Worm (Caenorhabditis elegans) whole organism, midembryonic: ENCODE data around the gene Y73C8C.3.

Experiments used
- T22C8.4 ChIP-seq: fragments of 200-800 bp; sonication (Bioruptor generic); IDR thresholded peaks from 2 replicates; pipeline ENCODE4 v1.3.6; 2022; ENCODE audit warnings: missing genetic modification characterization, missing compliant biosample characterization
- cog-1 ChIP-seq: sonication (generic microtip); optimal IDR thresholded peaks from 2 replicates; lab custom pipeline; 2016; ENCODE audit warnings: missing genetic modification characterization, missing compliant biosample characterization
- flt-1 ChIP-seq: fragments of 200-800 bp; sonication (Bioruptor generic); IDR thresholded peaks from 2 replicates; pipeline ENCODE4 v1.3.6; 2022; ENCODE audit warnings: missing genetic modification characterization, missing compliant biosample characterization
- klf-2 ChIP-seq: fragments of 200-800 bp; sonication (Bioruptor generic); conservative IDR thresholded peaks from 2 replicates; pipeline ENCODE4 v1.3.6; 2022; ENCODE audit warnings: missing genetic modification reagents, missing genetic modification characterization, missing compliant biosample characterization
- med-1 ChIP-seq: sonication (generic microtip); optimal IDR thresholded peaks from 2 replicates; lab custom pipeline; 2017; ENCODE audit warnings: missing genetic modification characterization, mild to moderate bottlenecking, missing compliant biosample characterization, antibody characterized with exemption, missing genetic modification reagents; ENCODE audit not compliant: insufficient read depth
- ref-1 ChIP-seq: fragments of 200-800 bp; sonication (Bioruptor generic); conservative IDR thresholded peaks from 2 replicates; pipeline ENCODE4 v1.3.6; 2022; ENCODE audit warnings: missing genetic modification reagents, missing genetic modification characterization, missing compliant biosample characterization
- tab-1 ChIP-seq: fragments of 200-800 bp; sonication (Bioruptor generic); IDR thresholded peaks from 2 replicates; pipeline ENCODE4 v1.3.6; 2022; ENCODE audit warnings: missing genetic modification characterization, missing compliant biosample characterization
- ztf-23 ChIP-seq: fragments of 200-800 bp; sonication (Bioruptor generic); IDR thresholded peaks from 2 replicates; pipeline ENCODE4 v1.3.6; 2022; ENCODE audit warnings: missing genetic modification reagents, missing genetic modification characterization, missing compliant biosample characterization
- ztf-29 ChIP-seq: fragments of 200-800 bp; sonication (Bioruptor generic); IDR thresholded peaks from 2 replicates; pipeline ENCODE4 v1.3.6; 2022; ENCODE audit warnings: missing genetic modification reagents, missing genetic modification characterization, missing compliant biosample characterization

Y73C8C.3 gene

DNA sequence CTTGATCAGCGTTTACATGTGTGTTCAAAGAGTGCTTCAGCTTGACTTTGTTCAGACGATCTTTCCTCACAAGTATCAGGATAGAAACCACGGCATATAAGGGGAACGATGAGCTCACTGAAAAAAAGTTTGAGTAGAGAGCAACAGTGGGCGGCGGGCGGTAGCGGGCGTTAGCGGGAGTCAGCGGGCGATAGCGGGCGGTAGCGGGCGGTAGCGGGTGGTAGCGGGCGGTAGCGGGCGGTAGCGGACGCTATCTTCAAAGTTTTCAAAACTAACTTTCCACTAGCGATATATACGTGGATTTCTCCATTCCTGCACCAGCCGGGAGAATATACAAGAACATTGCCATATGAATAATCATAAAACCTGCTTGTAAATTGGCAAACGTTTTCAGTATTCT, 30.2 kb downstream of the Y73C8C.3 start:
- no peak for TF ChIP-seq ztf-23 (GFP tag; lab: Robert Waterston, UW)
- no peak for TF ChIP-seq klf-2
- no peak for TF ChIP-seq ref-1 (GFP tag; lab: Robert Waterston, UW)
- no peak for TF ChIP-seq T22C8.4 (GFP tag; lab: Robert Waterston, UW)
- 0 out of 2 replicates have a peak, but pooled peaks have one; percentile 37 for TF ChIP-seq tab-1 (GFP tag; lab: Robert Waterston, UW)
- no peak for TF ChIP-seq flt-1 (GFP tag; lab: Robert Waterston, UW)
- no peak for TF ChIP-seq med-1 (GFP tag; lab: Kevin White, UChicago)
- TF ChIP-seq ztf-29 (GFP tag; lab: Robert Waterston, UW), result no peak

DNA sequence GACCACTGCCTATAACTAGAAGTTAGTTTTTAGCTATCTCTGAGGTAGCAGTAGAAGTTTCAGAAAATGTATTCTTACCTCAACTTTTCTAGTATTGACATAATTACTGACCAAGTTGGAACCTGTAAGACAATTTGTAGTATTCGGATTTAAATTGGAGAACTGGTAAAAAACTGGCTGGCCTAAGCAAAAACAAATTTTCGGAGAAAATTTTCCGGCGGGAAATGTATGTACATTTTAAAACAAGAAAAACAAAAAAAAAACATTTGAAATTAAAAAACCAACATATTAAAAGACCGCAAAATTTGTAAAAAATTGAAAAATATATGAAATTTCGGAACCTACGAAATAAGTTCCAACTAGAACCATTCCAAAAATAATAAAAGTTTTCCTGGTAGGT, 31.9 kb downstream of the Y73C8C.3 start, which contains the start of gene srab-11:
TSS of gene srab-11 (minus strand) at position 101 of the 400 bp plus-strand sequence.
- TF ChIP-seq klf-2 (no peak), tab-1 (GFP tag; lab: Robert Waterston, UW) (no peak), ref-1 (GFP tag; lab: Robert Waterston, UW) (no peak), T22C8.4 (GFP tag; lab: Robert Waterston, UW) (no peak), ztf-23 (GFP tag; lab: Robert Waterston, UW) (no peak), cog-1 (tag; lab: Kevin White, UChicago) (no peak), ztf-29 (GFP tag; lab: Robert Waterston, UW) (no peak), med-1 (GFP tag; lab: Kevin White, UChicago) (no peak), flt-1 (GFP tag; lab: Robert Waterston, UW) (no peak)

DNA sequence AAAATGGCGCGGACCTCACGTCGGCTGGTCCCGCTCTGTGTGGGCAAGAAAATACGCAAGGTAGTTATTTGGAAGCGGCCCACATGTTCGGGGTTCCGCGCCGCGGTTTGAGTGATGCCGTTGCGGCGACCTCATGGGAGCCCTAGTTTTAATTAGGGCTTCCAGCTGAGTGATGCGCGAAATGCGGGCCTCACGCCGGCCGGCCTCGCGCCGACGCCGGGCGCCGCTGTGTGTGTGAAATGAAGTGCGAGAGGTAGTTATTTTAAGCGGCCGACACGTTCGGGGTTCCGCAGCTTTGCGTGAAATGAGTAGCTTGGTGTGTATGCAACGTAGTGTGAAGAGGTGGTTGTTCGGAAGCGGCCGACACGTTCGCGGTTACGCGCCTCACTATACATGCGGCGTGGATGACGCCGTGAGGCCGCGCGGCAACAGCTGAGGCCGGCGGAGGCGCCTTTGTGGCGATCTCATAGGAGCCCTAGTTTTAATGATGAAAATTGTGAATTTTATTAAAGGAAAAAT, 34.9 kb downstream of the Y73C8C.3 start:
- no peak for TF ChIP-seq med-1 (GFP tag; lab: Kevin White, UChicago)
- no peak for TF ChIP-seq ref-1 (GFP tag; lab: Robert Waterston, UW)
- no peak for TF ChIP-seq ztf-29 (GFP tag; lab: Robert Waterston, UW)
- TF ChIP-seq tab-1 (GFP tag; lab: Robert Waterston, UW), result no peak
- no peak for TF ChIP-seq cog-1 (tag; lab: Kevin White, UChicago)
- TF ChIP-seq ztf-23 (GFP tag; lab: Robert Waterston, UW), result no peak
- TF ChIP-seq flt-1 (GFP tag; lab: Robert Waterston, UW), result no peak
- no peak for TF ChIP-seq T22C8.4 (GFP tag; lab: Robert Waterston, UW)
- TF ChIP-seq klf-2, result no peak

DNA sequence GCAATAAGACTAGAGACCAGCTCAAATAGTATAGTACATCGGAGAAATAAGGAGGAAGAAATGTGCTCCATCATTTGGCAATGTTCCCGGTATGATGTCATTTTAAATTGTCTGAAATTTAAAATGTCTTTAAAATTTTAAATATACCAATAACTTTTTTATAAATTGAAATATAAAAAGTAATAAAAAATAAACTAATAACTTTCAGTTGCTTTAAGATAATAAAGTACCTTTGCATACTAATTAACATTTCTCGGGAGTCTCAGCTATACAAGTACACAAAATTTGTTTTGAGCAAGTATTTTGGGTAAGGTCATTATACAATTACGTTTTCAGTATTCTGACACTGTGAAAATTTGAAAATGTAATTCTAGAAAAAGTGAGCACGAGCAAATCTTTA, 36.8 kb downstream of the Y73C8C.3 start, which contains the start of gene srab-6:
TSS of gene srab-6 (minus strand) at position 101 of the 400 bp plus-strand sequence.
- TF ChIP-seq ref-1 (GFP tag; lab: Robert Waterston, UW), result no peak
- TF ChIP-seq med-1 (GFP tag; lab: Kevin White, UChicago), result no peak
- TF ChIP-seq klf-2, result no peak
- TF ChIP-seq flt-1 (GFP tag; lab: Robert Waterston, UW), result no peak
- no peak for TF ChIP-seq ztf-23 (GFP tag; lab: Robert Waterston, UW)
- TF ChIP-seq cog-1 (tag; lab: Kevin White, UChicago), result no peak
- TF ChIP-seq tab-1 (GFP tag; lab: Robert Waterston, UW), result no peak
- no peak for TF ChIP-seq T22C8.4 (GFP tag; lab: Robert Waterston, UW)
- TF ChIP-seq ztf-29 (GFP tag; lab: Robert Waterston, UW), result no peak

DNA sequence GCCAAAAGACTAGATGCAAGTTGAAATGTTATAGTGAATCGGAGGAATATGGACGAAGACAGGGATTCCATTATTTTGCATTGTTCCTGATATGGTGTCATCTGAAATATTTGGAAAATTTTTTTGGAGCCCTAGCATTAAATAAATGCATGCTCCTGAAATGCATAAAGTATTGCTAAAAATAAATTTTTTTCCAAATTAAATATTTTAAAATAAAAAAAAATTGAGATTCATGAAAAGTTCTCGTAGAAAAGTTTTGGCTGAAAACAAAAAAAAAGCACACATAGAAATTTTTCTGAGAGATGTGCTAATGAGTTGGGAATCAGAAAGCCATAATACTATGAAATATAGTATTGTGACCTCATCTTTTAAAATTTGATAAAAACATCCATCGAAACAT, 40.0 kb downstream of the Y73C8C.3 start, which contains the start of gene srab-7:
TSS of gene srab-7 (minus strand) at position 101 of the 400 bp plus-strand sequence.
- TF ChIP-seq T22C8.4 (GFP tag; lab: Robert Waterston, UW) (no peak), med-1 (GFP tag; lab: Kevin White, UChicago) (no peak), cog-1 (tag; lab: Kevin White, UChicago) (no peak), tab-1 (GFP tag; lab: Robert Waterston, UW) (no peak), ztf-23 (GFP tag; lab: Robert Waterston, UW) (no peak)

DNA sequence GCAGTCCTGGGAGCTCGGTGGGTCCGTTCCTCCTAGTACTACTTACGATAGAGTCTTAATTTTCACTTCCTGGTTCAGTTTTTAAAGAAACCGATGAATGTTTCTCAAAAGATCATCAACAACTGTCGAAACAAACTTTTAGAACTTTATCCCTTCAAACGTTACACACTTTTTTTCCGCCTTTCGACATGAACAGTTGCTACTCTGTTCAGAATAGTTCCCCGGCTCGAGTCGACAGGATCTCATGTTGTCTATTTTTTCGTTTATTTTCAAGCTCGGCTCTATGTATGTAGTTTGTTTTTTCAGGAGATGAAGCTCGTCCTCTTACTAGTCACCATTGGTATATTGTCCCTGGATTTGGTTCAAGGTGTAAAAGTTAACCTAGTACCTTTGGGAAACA, 41.7 kb downstream of the Y73C8C.3 start, which contains the start of gene exh-1:
TSS of gene exh-1 (plus strand) at position 301 of the 400 bp plus-strand sequence.
- TF ChIP-seq flt-1 (GFP tag; lab: Robert Waterston, UW), result no peak

DNA sequence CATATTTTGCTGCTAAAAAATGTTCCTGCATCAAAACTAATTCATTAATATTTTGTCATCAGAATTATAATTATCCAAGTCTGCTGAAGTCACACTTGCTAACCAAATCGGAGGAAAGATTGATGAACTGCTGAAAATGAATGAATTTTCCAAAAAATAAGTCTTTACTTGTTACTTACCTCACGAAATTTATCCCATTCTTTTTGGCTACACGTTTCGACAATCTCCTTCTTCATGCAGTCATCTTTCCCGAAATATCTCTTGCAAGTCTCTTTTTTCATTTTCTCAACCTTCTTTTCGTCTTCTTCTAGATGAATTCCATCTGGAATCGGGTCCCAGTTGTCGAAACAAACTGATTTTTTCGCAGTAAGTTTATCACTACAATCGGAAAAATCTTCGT, 43.3 kb downstream of the Y73C8C.3 start:
- TF ChIP-seq flt-1 (GFP tag; lab: Robert Waterston, UW) (no peak), T22C8.4 (GFP tag; lab: Robert Waterston, UW) (no peak), cog-1 (tag; lab: Kevin White, UChicago) (no peak), ztf-29 (GFP tag; lab: Robert Waterston, UW) (no peak), klf-2 (no peak), ref-1 (GFP tag; lab: Robert Waterston, UW) (no peak), med-1 (GFP tag; lab: Kevin White, UChicago) (no peak), ztf-23 (GFP tag; lab: Robert Waterston, UW) (no peak), tab-1 (GFP tag; lab: Robert Waterston, UW) (no peak)

DNA sequence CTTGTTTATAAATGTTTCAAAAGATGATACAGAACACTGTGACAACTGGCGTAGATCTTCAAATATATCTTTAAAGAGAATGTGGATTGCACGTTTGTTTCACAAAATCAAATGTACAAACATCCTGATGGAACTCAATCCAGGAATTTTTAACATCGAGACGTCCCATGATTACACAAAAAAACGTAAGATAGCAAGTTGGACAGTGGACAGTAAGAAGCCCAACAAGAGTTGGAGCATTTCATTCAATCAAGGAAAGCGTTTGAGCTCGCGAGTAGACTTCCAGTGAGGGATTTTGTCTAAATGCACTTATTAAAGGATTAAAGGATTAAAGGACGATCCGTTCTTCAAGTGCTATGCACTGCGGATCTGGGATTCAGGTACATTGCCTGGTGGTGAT, 44.2 kb downstream of the Y73C8C.3 start, which contains the start of gene C36C5.12:
TSS of gene C36C5.12 (minus strand) at position 101 of the 400 bp plus-strand sequence.
- no peak for TF ChIP-seq tab-1 (GFP tag; lab: Robert Waterston, UW)

DNA sequence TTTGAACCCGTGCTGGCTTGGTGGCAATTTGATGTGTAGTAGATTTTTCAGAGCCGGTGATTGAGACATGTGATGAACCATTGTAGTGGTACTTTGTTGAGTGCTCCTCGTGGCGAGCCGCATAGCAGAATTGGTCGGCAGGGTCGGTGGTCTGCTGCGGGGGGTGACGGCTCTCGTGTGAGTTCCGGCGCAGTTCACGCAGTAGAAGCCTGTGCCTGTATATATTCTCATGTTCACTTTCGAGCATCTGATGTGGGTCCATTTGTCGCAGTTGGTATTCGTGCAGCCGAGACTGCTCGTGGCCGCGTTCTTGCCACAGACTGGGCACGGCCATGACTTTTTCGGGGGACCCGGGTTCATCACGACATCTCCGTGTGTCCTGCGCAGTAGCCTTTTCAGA, 47.2 kb downstream of the Y73C8C.3 start:
- TF ChIP-seq T22C8.4 (GFP tag; lab: Robert Waterston, UW) (no peak), tab-1 (GFP tag; lab: Robert Waterston, UW) (no peak), ztf-23 (GFP tag; lab: Robert Waterston, UW) (no peak), klf-2 (no peak), cog-1 (tag; lab: Kevin White, UChicago) (no peak), ref-1 (GFP tag; lab: Robert Waterston, UW) (no peak), med-1 (GFP tag; lab: Kevin White, UChicago) (no peak), flt-1 (GFP tag; lab: Robert Waterston, UW) (no peak), ztf-29 (GFP tag; lab: Robert Waterston, UW) (no peak)
